Worm (Caenorhabditis elegans) whole organism, L4/young adult: ENCODE measurements around the gene lin-25.

ENCODE experiments used
- W03F9.2 ChIP-seq: fragments of 150-350 bp; optimal IDR thresholded peaks from 2 replicates; lab custom pipeline; 2014; ENCODE audit warnings: missing biosample characterization, missing genetic modification characterization
- dao-5 ChIP-seq: sonication (generic microtip); optimal IDR thresholded peaks from 2 replicates; lab custom pipeline; 2016; ENCODE audit warnings: missing genotype, missing genetic modification characterization, moderate library complexity, missing compliant biosample characterization

DNA sequence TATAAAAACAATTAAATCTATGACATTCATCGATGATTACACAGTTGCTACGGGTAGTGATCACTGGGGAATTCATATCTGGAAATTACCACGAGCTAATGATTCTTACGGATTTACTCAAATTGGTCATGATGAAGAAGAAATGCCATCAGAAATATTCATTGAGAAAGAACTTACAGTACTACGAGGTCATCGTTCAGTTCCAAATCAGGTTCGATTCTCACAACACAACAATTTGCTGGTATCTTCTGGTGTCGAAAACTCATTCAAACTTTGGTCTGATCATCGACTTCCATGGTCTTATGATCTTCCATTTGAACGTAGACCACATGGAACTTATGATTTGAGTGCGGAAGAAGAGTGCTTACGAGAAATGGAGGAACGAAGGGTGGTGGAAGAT lies 56.8 kb downstream of the lin-25 start:
- TF ChIP-seq dao-5 (tag; lab: Kevin White, UChicago) (no peak), W03F9.2 (tag; lab: Kevin White, UChicago) (no peak)
